Worm (Caenorhabditis elegans): ENCODE data around the gene cld-9.

The cld-9 gene

ce11 chrV:13790117-13790516 is 38.4 kb upstream of the cld-9 start:
- no peak for TF ChIP-seq sdz-12 (GFP tag; optimal IDR thresholded peaks at IDR 0.05)
- TF ChIP-seq jun-1 (tag; optimal IDR thresholded peaks at IDR 0.05) = no peak
- TF ChIP-seq mdt-29 (GFP tag; IDR thresholded peaks at IDR 0.05) = no peak
- no peak for TF ChIP-seq nhr-11 (tag; optimal IDR thresholded peaks at IDR 0.05)
- TF ChIP-seq nhr-25 (tag; optimal IDR thresholded peaks at IDR 0.05; ENCODE audit: borderline replicate concordance, insufficient read depth) = no peak
- no peak for TF ChIP-seq snpc-4 (tag; optimal IDR thresholded peaks at IDR 0.05)
- TF ChIP-seq lin-1 (GFP tag; IDR thresholded peaks at IDR 0.05) = no peak
- no peak for TF ChIP-seq skn-1 (tag; optimal IDR thresholded peaks at IDR 0.05)
- peak; percentile 72 for TF ChIP-seq aha-1 (tag)
- TF ChIP-seq fkh-10 (GFP tag; optimal IDR thresholded peaks at IDR 0.05) = no peak
- TF ChIP-seq zfp-3 (GFP tag; conservative IDR thresholded peaks at IDR 0.05) = 0 out of 2 replicates have a peak, but pooled peaks have one; percentile 21

- no peak for TF ChIP-seq fos-1 (tag; optimal IDR thresholded peaks at IDR 0.05)
- TF ChIP-seq mes-2 (tag; optimal IDR thresholded peaks at IDR 0.05; ENCODE audit: poor library complexity, severe bottlenecking) = peak; percentile 73
- TF ChIP-seq F10B5.3 (tag; optimal IDR thresholded peaks at IDR 0.05) = peak; percentile 33
- peak; percentile 3 for TF ChIP-seq nhr-48 (tag; optimal IDR thresholded peaks at IDR 0.05)
- no peak for TF ChIP-seq ztf-11 (tag; optimal IDR thresholded peaks at IDR 0.05)
- no peak for TF ChIP-seq zip-2 (tag; optimal IDR thresholded peaks at IDR 0.05)
- TF ChIP-seq madf-5 (GFP tag; IDR thresholded peaks at IDR 0.05) = no peak
- TF ChIP-seq ztf-7 (tag; optimal IDR thresholded peaks at IDR 0.05) = no peak
- TF ChIP-seq nhr-102 (tag; optimal IDR thresholded peaks at IDR 0.05) = peak; percentile 36
- TF ChIP-seq snpc-1.2 (GFP tag; IDR thresholded peaks at IDR 0.05) = no peak
- peak; percentile 31 for TF ChIP-seq unc-39 (tag; optimal IDR thresholded peaks at IDR 0.05)
- TF ChIP-seq ceh-28 (tag; optimal IDR thresholded peaks at IDR 0.05) = peak; percentile 35
- peak; percentile 99 for TF ChIP-seq nhr-6 (tag; optimal IDR thresholded peaks at IDR 0.05)
- no peak for TF ChIP-seq duxl-1 (tag; optimal IDR thresholded peaks at IDR 0.05; ENCODE audit: poor library complexity)
- TF ChIP-seq ceh-82 (tag; optimal IDR thresholded peaks at IDR 0.05) = no peak
- peak; percentile 52 for TF ChIP-seq T26A8.4 (GFP tag; IDR thresholded peaks at IDR 0.05)
- TF ChIP-seq mxl-3 (GFP tag; optimal IDR thresholded peaks at IDR 0.05) = peak; percentile 63
- no peak for TF ChIP-seq lim-7 (GFP tag; IDR thresholded peaks at IDR 0.05)
- peak; percentile 53 for TF ChIP-seq tra-1 (GFP tag; IDR thresholded peaks at IDR 0.05)
- TF ChIP-seq lin-15B (tag; optimal IDR thresholded peaks at IDR 0.05) = peak; percentile 30
- TF ChIP-seq hif-1 (tag; optimal IDR thresholded peaks at IDR 0.05) = peak in 1 of 2 experiments; percentile 85
- no peak for TF ChIP-seq nhr-41 (GFP tag; IDR thresholded peaks at IDR 0.05)
- peak; percentile 96 for TF ChIP-seq nhr-11 (tag; optimal IDR thresholded peaks at IDR 0.05)
- no peak for TF ChIP-seq F26F4.8 (GFP tag; conservative IDR thresholded peaks at IDR 0.05)
- TF ChIP-seq ces-1 (GFP tag; optimal IDR thresholded peaks at IDR 0.05) = no peak
- peak; percentile 46 for TF ChIP-seq nhr-25 (tag; optimal IDR thresholded peaks at IDR 0.05; ENCODE audit: borderline replicate concordance, insufficient read depth)
- TF ChIP-seq pha-4 (GFP tag; IDR thresholded peaks at IDR 0.05) = peak; percentile 56
- peak; percentile 72 for TF ChIP-seq pha-4 (tag; optimal IDR thresholded peaks at IDR 0.05)
- no peak for TF ChIP-seq cey-2 (tag; optimal IDR thresholded peaks at IDR 0.05; ENCODE audit: borderline replicate concordance, insufficient read depth)
- peak; percentile 82 for TF ChIP-seq dmd-6 (GFP tag; IDR thresholded peaks at IDR 0.05)
- TF ChIP-seq unc-62 (GFP tag; optimal IDR thresholded peaks at IDR 0.05 in 1 of 2) = peak in 1 of 2 experiments; percentile 100
- no peak for TF ChIP-seq unc-62 (tag; optimal IDR thresholded peaks at IDR 0.05)
- TF ChIP-seq spr-3 (GFP tag; optimal IDR thresholded peaks at IDR 0.05) = no peak
- TF ChIP-seq daf-8 (GFP tag; IDR thresholded peaks at IDR 0.05) = no peak
- TF ChIP-seq ceh-32 (tag; optimal IDR thresholded peaks at IDR 0.05; ENCODE audit: poor library complexity) = no peak
- peak; percentile 35; the same call in 1 of the 2 replicates for TF ChIP-seq set-16 (GFP tag; IDR thresholded peaks at IDR 0.05)
- peak; percentile 95 for TF ChIP-seq dve-1 (tag; optimal IDR thresholded peaks at IDR 0.05; ENCODE audit: insufficient read depth)
- no peak for TF ChIP-seq D1046.2 (GFP tag; IDR thresholded peaks at IDR 0.05)
- TF ChIP-seq F49E8.2 (tag; optimal IDR thresholded peaks at IDR 0.05; ENCODE audit: borderline replicate concordance) = no peak
- TF ChIP-seq zfp-2 (tag; optimal IDR thresholded peaks at IDR 0.05) = no peak
- no peak for TF ChIP-seq Y75B8A.6 (GFP tag; IDR thresholded peaks at IDR 0.05)
These were observed 37.7 kb upstream of the cld-9 start for ce11 chrV:13789362-13789761.

All from whole organism, L4 larva.